Fruit fly (Drosophila melanogaster) whole organism: Measurements from ENCODE around the gene ctp.

Experiments
- CG8478 ChIP-seq: fragments of >200 bp; optimal IDR thresholded peaks from 2 replicates; lab custom pipeline; 2018; ENCODE audit warnings: inconsistent platforms
- pan ChIP-seq: fragments of >200 bp; optimal IDR thresholded peaks from 2 replicates; lab custom pipeline; 2017
- psq ChIP-seq: fragments of >200 bp; optimal IDR thresholded peaks from 2 replicates; lab custom pipeline; 2017
- usp ChIP-seq: fragments of >200 bp; optimal IDR thresholded peaks from 2 replicates; lab custom pipeline; 2017; ENCODE audit warnings: missing biosample characterization, missing genetic modification characterization, mixed read lengths

DNA sequence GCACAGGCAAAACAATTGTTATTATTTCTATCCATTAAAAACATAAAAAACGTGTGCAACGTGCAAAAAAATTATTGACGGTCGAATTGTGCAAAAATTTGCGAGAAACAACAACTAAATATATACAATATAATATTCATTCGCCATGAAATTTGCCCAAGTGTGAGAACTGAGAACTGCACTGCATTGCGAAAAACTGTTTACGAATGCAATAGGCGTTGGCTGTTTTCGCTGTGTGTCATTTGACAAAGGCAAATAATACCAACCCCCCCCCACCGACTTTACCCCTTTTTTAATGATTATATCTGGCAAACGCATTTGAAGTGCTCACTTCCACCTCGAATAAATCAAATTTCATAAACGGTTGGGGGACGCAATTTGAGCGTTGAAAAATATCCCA lies 12.5 kb upstream of the ctp start:
- TF ChIP-seq pan (lab: Kevin White, UChicago) (no peak), psq (no peak), CG8478 (no peak), usp (GFP tag; lab: Kevin White, UChicago) (no peak)
